Fruit fly (Drosophila melanogaster): ENCODE results near the gene CG46383.
"Not testable (repeated sequence)": the region's sequence is repeated elsewhere in the genome, so short reads cannot be mapped to it uniquely, and the experiment has no call there.

CG46383 gene

dm6 chr3R:15913231-15913630 is 37.5 kb downstream of the CG46383 start:
- no peak for TF ChIP-seq h (optimal IDR thresholded peaks at IDR 0.05)
- no peak for TF ChIP-seq insv (optimal IDR thresholded peaks at IDR 0.05)
- TF ChIP-seq psq (optimal IDR thresholded peaks at IDR 0.05), result no peak
- TF ChIP-seq Myc (optimal IDR thresholded peaks at IDR 0.05), result no peak
- TF ChIP-seq Sin3A (optimal IDR thresholded peaks at IDR 0.05), result no peak
- no peak for TF ChIP-seq ttk (optimal IDR thresholded peaks at IDR 0.05)

DNA sequence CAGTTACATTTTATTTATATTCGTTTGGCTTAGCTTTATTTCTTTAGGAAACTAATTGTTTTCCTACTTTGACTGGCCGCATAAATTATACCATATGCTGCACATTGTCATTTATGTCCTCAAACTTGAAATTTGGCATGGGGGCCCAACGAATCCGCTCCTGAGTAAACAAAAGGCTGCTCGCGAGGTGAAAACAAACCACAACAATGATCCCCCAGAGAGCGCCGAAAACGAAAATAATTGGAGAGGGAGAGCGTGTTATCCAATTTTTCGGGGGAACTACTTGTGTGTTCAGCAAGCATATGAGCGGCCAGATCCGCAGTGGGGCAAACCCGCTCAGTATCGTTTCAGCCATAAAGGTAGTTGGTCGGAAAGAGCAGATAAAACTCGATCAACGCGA is 42.6 kb downstream of the CG46383 start, which contains the start of gene EndoU:
Gene EndoU, plus strand, starts transcription at position 301 of the 400 bp plus-strand sequence.
- TF ChIP-seq Myc, psq, h (optimal IDR thresholded peaks at IDR 0.05): not testable (repeated sequence)

dm6 chr3R:15904543-15904942 is 46.2 kb downstream of the CG46383 start, which contains the start of gene glob1:
Gene glob1 (minus strand): TSS chr3R:15904643.
- not testable (repeated sequence) for TF ChIP-seq insv, Sin3A, h (optimal IDR thresholded peaks at IDR 0.05)

Data from Kc167 (cell line).